Fruit fly (Drosophila melanogaster): ENCODE results near the gene pira.

Gene pira

DNA sequence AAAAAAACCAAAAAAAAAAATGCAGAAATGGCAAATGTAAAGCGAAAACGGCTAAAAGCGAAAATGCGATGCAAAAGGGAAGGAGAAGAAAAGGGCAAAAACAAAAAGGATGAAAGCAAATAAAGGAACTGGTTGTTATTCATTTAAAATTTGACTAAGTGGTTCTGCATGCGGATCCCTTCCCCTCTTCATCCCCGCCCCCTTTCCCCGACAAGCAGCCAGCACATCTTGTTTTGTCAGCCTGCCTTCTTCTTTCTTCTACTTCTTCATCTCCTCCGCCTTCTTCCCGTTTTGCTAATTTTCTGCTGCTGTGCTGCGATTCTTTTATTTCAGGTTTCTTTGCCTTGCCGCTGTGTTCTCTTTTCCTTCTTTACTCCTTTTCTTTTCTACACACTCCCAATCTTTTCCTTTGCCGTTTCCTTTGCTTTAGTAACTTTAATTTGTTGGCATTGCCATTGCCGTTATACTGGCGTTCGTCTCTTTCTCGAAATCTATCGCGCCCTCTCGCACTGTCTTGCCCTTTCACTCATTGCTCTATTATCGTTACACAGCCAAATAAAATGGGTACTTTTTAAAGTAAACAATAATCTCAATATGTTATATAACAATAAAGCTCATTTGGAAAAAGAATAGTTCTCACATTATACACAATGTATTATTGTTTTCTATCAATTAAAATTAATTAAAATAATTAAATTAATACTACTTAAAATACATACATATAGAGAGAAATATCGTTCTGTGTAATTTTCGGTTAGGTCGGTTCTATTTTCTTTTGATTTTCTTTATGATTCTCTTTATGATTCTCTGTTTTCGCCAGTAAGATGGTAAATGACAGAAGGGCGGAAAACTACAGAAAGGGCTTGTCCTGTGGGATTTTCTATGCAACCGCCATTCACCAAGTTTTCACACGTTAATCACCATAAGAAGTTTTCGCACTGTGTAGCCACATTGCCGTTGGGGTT, 15.4 kb downstream of the pira start (continued):
- TF ChIP-seq CG6175 (GFP tag; IDR thresholded peaks at IDR 0.05) (no peak), CG18476 (GFP tag; optimal IDR thresholded peaks at IDR 0.05) (no peak), Side (GFP tag; optimal IDR thresholded peaks at IDR 0.05) (no peak), CG10565 (GFP tag; optimal IDR thresholded peaks at IDR 0.05) (no peak), CG31388 (GFP tag; optimal IDR thresholded peaks at IDR 0.05) (no peak), Nf-YA (GFP tag; IDR thresholded peaks at IDR 0.05) (no peak), row (GFP tag; IDR thresholded peaks at IDR 0.05) (peak; percentile 64), CG6765 (GFP tag; optimal IDR thresholded peaks at IDR 0.05) (peak; percentile 4), ase (GFP tag; IDR thresholded peaks at IDR 0.05) (no peak), CG2116 (GFP tag; optimal IDR thresholded peaks at IDR 0.05) (no peak), B-H2 (GFP tag; optimal IDR thresholded peaks at IDR 0.05) (no peak), CG5953 (GFP tag; IDR thresholded peaks at IDR 0.05) (no peak), MTF-1 (GFP tag; optimal IDR thresholded peaks at IDR 0.05; ENCODE audit: borderline replicate concordance) (no peak), shn (GFP tag; optimal IDR thresholded peaks at IDR 0.05) (no peak), knrl (GFP tag; IDR thresholded peaks at IDR 0.05; ENCODE audit: partially characterized antibody) (no peak), PHDP (tag; optimal IDR thresholded peaks at IDR 0.05) (peak; percentile 68), ken (GFP tag; IDR thresholded peaks at IDR 0.05) (no peak), CG10366 (GFP tag; IDR thresholded peaks at IDR 0.05) (no peak), CG9437 (GFP tag; optimal IDR thresholded peaks at IDR 0.05) (peak; percentile 61), CG7271 (tag; optimal IDR thresholded peaks at IDR 0.05) (peak; percentile 86), hb (GFP tag; IDR thresholded peaks at IDR 0.05; ENCODE audit: partially characterized antibody) (no peak), CG7372 (GFP tag; IDR thresholded peaks at IDR 0.05) (no peak), tgo (GFP tag; IDR thresholded peaks at IDR 0.05) (peak; percentile 50; the same call in 1 of the 3 replicates), Meics (GFP tag; optimal IDR thresholded peaks at IDR 0.05) (peak; percentile 55), CG31441 (GFP tag; IDR thresholded peaks at IDR 0.05) (peak; percentile 84), Hr3 (GFP tag; optimal IDR thresholded peaks at IDR 0.05) (peak; percentile 51), Aef1 (GFP tag; IDR thresholded peaks at IDR 0.05) (no peak), CG18764 (GFP tag; optimal IDR thresholded peaks at IDR 0.05) (peak; percentile 6), caup (GFP tag; optimal IDR thresholded peaks at IDR 0.05; ENCODE audit: severe bottlenecking) (peak; percentile 37), CG14667 (GFP tag; IDR thresholded peaks at IDR 0.05) (no peak; the same call in 1 of the 2 replicates), CG1529 (GFP tag; optimal IDR thresholded peaks at IDR 0.05) (no peak), kah (GFP tag; optimal IDR thresholded peaks at IDR 0.05) (no peak), HLHmδ (GFP tag; optimal IDR thresholded peaks at IDR 0.05) (no peak), ato (GFP tag; IDR thresholded peaks at IDR 0.05; ENCODE audit: partially characterized antibody) (no peak), CG10431 (GFP tag; optimal IDR thresholded peaks at IDR 0.05) (no peak), CG17829 (tag; optimal IDR thresholded peaks at IDR 0.05) (peak; percentile 86), CG12942 (GFP tag; optimal IDR thresholded peaks at IDR 0.05) (peak; percentile 1), Hr39 (optimal IDR thresholded peaks at IDR 0.05) (no peak), ssp (GFP tag; IDR thresholded peaks at IDR 0.05) (0 out of 2 replicates have a peak, but pooled peaks have one; percentile 18), nerfin-1 (tag; optimal IDR thresholded peaks at IDR 0.05) (peak; percentile 40), Six4 (GFP tag; optimal IDR thresholded peaks at IDR 0.05) (peak; percentile 59), hkb (optimal IDR thresholded peaks at IDR 0.05) (no peak), hkb (GFP tag; IDR thresholded peaks at IDR 0.05) (no peak), vnd (GFP tag; IDR thresholded peaks at IDR 0.05; ENCODE audit: partially characterized antibody) (no peak), zf30C (GFP tag; optimal IDR thresholded peaks at IDR 0.05) (peak; percentile 87), CG3163 (GFP tag; optimal IDR thresholded peaks at IDR 0.05) (no peak), NFAT (GFP tag; IDR thresholded peaks at IDR 0.05) (no peak), C15 (GFP tag; IDR thresholded peaks at IDR 0.05) (no peak), CG2712 (tag; optimal IDR thresholded peaks at IDR 0.05) (peak; percentile 89), fru (optimal IDR thresholded peaks at IDR 0.05) (no peak)

Data from whole organism, embryonic.